Fruit fly (Drosophila melanogaster) whole organism, wandering third instar larva: ENCODE measurements around the gene CG33679.

Experiments used
- CG32264 ChIP-seq: fragments of 200-800 bp; sonication (Bioruptor generic); optimal IDR thresholded peaks from 2 replicates; lab custom pipeline; 2016; ENCODE audit warnings: missing biosample characterization, missing genetic modification characterization
- CG9705 ChIP-seq: fragments of 200-800 bp; sonication (Bioruptor generic); optimal IDR thresholded peaks from 2 replicates; lab custom pipeline; 2018; ENCODE audit warnings: missing biosample characterization, mild to moderate bottlenecking, missing genetic modification characterization
- CrebA ChIP-seq: fragments of 200-800 bp; sonication (Bioruptor generic); optimal IDR thresholded peaks from 2 replicates; lab custom pipeline; 2016; ENCODE audit warnings: missing biosample characterization, mild to moderate bottlenecking, missing genetic modification characterization, borderline replicate concordance
- Dfd ChIP-seq: fragments of >200 bp; optimal IDR thresholded peaks from 2 replicates; lab custom pipeline; 2017; ENCODE audit warnings: missing biosample characterization, missing genetic modification characterization
- Dif ChIP-seq: fragments of 200-275, 200-300 bp; sonication (Bioruptor generic); optimal IDR thresholded peaks from 2 replicates; lab custom pipeline; 2018; ENCODE audit warnings: missing biosample characterization, missing genetic modification characterization; ENCODE audit not compliant: partially characterized antibody
- GATAd ChIP-seq: sonication (Bioruptor generic); optimal IDR thresholded peaks from 2 replicates; lab custom pipeline; 2016; ENCODE audit warnings: missing biosample characterization, missing genetic modification characterization
- HLH106 ChIP-seq: fragments of 200-800 bp; optimal IDR thresholded peaks from 3 replicates; lab custom pipeline; 2019; ENCODE audit warnings: missing biosample characterization, mild to moderate bottlenecking, missing genetic modification characterization, moderate library complexity
- Hr78 ChIP-seq: fragments of >200 bp; optimal IDR thresholded peaks from 2 replicates; lab custom pipeline; 2017; ENCODE audit warnings: missing biosample characterization, missing genetic modification characterization
- Jra ChIP-seq: sonication (Bioruptor generic); optimal IDR thresholded peaks from 2 replicates; lab custom pipeline; 2016; ENCODE audit warnings: missing biosample characterization, missing genetic modification characterization
- Mio ChIP-seq: sonication (Bioruptor generic); optimal IDR thresholded peaks from 2 replicates; lab custom pipeline; 2016; ENCODE audit warnings: missing biosample characterization, missing genetic modification characterization
- Myc ChIP-seq: fragments of >200 bp; optimal IDR thresholded peaks from 2 replicates; lab custom pipeline; 2017
- Rel ChIP-seq, 2 experiments: fragments of 200-800 bp; sonication (Bioruptor generic) in 1 of 2; optimal IDR thresholded peaks; 2 replicates in 1 of 2; 3 replicates in 1 of 2; lab custom pipeline; 2016 to 2019; ENCODE audit warnings: mild to moderate bottlenecking in 2 of 2, missing biosample characterization in 2 of 2, missing genetic modification characterization in 2 of 2, moderate library complexity in 1 of 2
- Sp1 ChIP-seq: fragments of 200-800 bp; sonication (Bioruptor generic); optimal IDR thresholded peaks from 3 replicates; lab custom pipeline; 2019; ENCODE audit warnings: missing biosample characterization, mild to moderate bottlenecking, missing genetic modification characterization, moderate library complexity
- Vsx2 ChIP-seq: fragments of 200-300, 225-300 bp; sonication (Bioruptor generic); optimal IDR thresholded peaks from 2 replicates; lab custom pipeline; 2018; ENCODE audit warnings: missing biosample characterization, missing genetic modification characterization; ENCODE audit not compliant: partially characterized antibody
- br ChIP-seq: fragments of 200-800 bp; sonication (Bioruptor generic); optimal IDR thresholded peaks from 2 replicates; lab custom pipeline; 2016; ENCODE audit warnings: missing biosample characterization, missing genetic modification characterization
- brk ChIP-seq: fragments of 200-800 bp; sonication (Bioruptor generic); optimal IDR thresholded peaks from 2 replicates; lab custom pipeline; 2016; ENCODE audit warnings: missing biosample characterization, mild to moderate bottlenecking, missing genetic modification characterization
- dl ChIP-seq, 2 experiments: fragments of 175-275, 200-275 bp in 1 of 2; fragments of 200-275 bp in 1 of 2; sonication (Bioruptor generic); optimal IDR thresholded peaks; lab custom pipeline; 2018; ENCODE audit warnings: mild to moderate bottlenecking in 2 of 2, missing biosample characterization in 2 of 2, missing genetic modification characterization in 2 of 2, moderate library complexity in 2 of 2; ENCODE audit not compliant: partially characterized antibody in 2 of 2, insufficient read depth in 1 of 2
- dmrt93B ChIP-seq: fragments of 200-800 bp; sonication (Bioruptor generic); optimal IDR thresholded peaks from 2 replicates; lab custom pipeline; 2018; ENCODE audit warnings: missing biosample characterization, mild to moderate bottlenecking, missing genetic modification characterization
- dsf ChIP-seq: sonication (Bioruptor generic); optimal IDR thresholded peaks from 2 replicates; lab custom pipeline; 2016; ENCODE audit warnings: missing biosample characterization, missing genetic modification characterization, borderline replicate concordance
- ey ChIP-seq: fragments of 200-800 bp; sonication (Bioruptor generic); optimal IDR thresholded peaks from 2 replicates; lab custom pipeline; 2016; ENCODE audit warnings: missing biosample characterization, missing genetic modification characterization
- foxo ChIP-seq, 2 experiments: fragments of 200-800 bp; sonication (Bioruptor generic); optimal IDR thresholded peaks; 2 replicates in 1 of 2; 3 replicates in 1 of 2; lab custom pipeline; 2016 to 2017; ENCODE audit warnings: missing biosample characterization in 2 of 2, missing genetic modification characterization in 2 of 2
- h ChIP-seq: fragments of 200-800 bp; sonication (Bioruptor generic); optimal IDR thresholded peaks from 3 replicates; lab custom pipeline; 2016; ENCODE audit warnings: missing biosample characterization, mild to moderate bottlenecking, missing genetic modification characterization
- lola ChIP-seq: fragments of >200 bp; optimal IDR thresholded peaks from 2 replicates; lab custom pipeline; 2017; ENCODE audit warnings: missing biosample characterization, missing genetic modification characterization
- psq ChIP-seq: fragments of 200-800 bp; sonication (Bioruptor generic); optimal IDR thresholded peaks from 3 replicates; lab custom pipeline; 2017; ENCODE audit warnings: missing biosample characterization, mild to moderate bottlenecking, missing genetic modification characterization, moderate library complexity
- rgr ChIP-seq: fragments of 200-800 bp; sonication (Bioruptor generic); optimal IDR thresholded peaks from 3 replicates; lab custom pipeline; 2016; ENCODE audit warnings: missing biosample characterization, mild to moderate bottlenecking, missing genetic modification characterization
- sv ChIP-seq: fragments of 200-800 bp; sonication (Bioruptor generic); optimal IDR thresholded peaks from 3 replicates; lab custom pipeline; 2016; ENCODE audit warnings: missing biosample characterization, missing genetic modification characterization
- tai ChIP-seq: sonication (Bioruptor generic); optimal IDR thresholded peaks from 2 replicates; lab custom pipeline; 2016; ENCODE audit warnings: missing biosample characterization, missing genetic modification characterization
- usp ChIP-seq: fragments of >200 bp; optimal IDR thresholded peaks from 2 replicates; lab custom pipeline; 2017; ENCODE audit warnings: missing biosample characterization, missing genetic modification characterization

The CG33679 gene

DNA sequence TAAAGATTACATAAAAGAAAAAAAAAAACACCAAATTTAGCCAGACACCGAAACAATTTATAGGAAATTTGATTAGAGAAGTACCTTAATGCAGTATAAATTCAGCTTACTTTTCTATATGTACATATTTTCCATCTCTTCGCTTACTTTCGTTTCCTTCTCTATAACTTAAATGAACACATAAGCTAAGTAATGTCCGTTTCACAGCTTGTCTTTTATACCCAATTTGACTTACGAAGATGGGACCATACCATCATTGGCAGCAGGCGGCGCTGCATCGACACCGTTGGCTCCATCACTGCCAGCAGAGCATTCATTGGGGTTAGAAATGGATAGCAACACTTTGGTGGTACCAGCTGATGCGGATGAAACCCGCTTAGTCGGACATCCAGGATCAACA, 12.1 kb downstream of the CG33679 start, which contains the start of gene vig:
Gene vig (minus strand): TSS at position 101 of the 400 bp plus-strand sequence.
- no peak for TF ChIP-seq dmrt93B (GFP tag; lab: Kevin White, UChicago)
- TF ChIP-seq HLH106: no peak
- TF ChIP-seq foxo (GFP tag; optimal IDR thresholded peaks at IDR 0.05; lab: Kevin White, UChicago): no peak

DNA sequence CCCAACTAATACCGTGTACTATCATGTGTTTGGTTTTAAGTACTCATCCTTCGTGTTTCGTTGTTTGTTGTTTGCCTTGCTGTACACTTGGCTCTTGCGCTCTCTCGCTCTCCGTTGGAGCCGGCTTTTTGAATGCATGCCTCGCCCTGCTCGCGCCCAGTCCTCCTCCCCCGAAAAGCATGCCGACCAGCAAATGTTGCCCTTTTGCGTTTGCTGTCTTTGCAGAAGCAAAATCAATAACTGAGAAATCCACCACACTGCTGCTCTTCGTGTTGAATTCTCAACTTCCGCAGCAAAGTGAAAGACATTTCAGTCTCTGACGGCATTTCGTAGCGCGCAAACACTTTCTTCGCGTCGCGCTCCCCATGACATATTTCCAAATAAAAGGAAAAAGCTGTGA, 16.4 kb downstream of the CG33679 start, which contains the start of gene wwk:
Gene wwk (plus strand): TSS at position 312 of the 400 bp plus-strand sequence.
- TF ChIP-seq psq (no peak), tai (no peak), CG9705 (no peak), GATAd (no peak), Jra (GFP tag; lab: Kevin White, UChicago) (no peak), sv (no peak), Vsx2 (GFP tag; lab: Kevin White, UChicago) (no peak), Myc (lab: Kevin White, UChicago) (no peak), CrebA (GFP tag; lab: Kevin White, UChicago) (no peak), Hr78 (no peak), rgr (no peak), dl (GFP tag; optimal IDR thresholded peaks at IDR 0.05; lab: Kevin White, UChicago; ENCODE audit: insufficient read depth in 1 of 2, partially characterized antibody in 2 of 2) (no peak)

DNA sequence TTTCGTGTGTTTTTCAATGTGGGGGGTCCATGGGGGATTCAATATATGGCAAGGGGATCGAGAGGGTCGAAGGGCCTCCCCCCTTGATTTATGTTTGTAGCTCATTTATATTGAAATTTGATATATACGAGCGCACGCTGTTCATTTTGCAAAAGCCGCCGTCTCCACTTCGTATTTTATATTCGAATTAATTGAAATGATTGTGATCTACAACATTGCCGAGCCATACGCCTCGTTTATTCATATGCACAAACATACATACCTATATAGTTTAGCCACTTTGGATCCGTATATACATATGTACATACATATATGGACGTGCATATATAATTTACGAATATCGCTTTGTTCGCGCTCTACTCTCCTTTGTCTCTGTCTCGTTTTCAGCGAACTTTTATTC, 48.0 kb downstream of the CG33679 start:
- TF ChIP-seq usp (GFP tag; lab: Kevin White, UChicago) (no peak), Rel (GFP tag; optimal IDR thresholded peaks at IDR 0.05; lab: Kevin White, UChicago) (no peak), Rel (tag; optimal IDR thresholded peaks at IDR 0.05; lab: Kevin White, UChicago) (no peak), h (GFP tag; lab: Kevin White, UChicago) (no peak), Vsx2 (GFP tag; lab: Kevin White, UChicago) (no peak), dmrt93B (GFP tag; lab: Kevin White, UChicago) (no peak), Hr78 (no peak), Jra (GFP tag; lab: Kevin White, UChicago) (no peak), Mio (GFP tag; lab: Kevin White, UChicago) (no peak), lola (GFP tag; lab: Kevin White, UChicago) (no peak), ey (GFP tag; lab: Kevin White, UChicago) (no peak)

DNA sequence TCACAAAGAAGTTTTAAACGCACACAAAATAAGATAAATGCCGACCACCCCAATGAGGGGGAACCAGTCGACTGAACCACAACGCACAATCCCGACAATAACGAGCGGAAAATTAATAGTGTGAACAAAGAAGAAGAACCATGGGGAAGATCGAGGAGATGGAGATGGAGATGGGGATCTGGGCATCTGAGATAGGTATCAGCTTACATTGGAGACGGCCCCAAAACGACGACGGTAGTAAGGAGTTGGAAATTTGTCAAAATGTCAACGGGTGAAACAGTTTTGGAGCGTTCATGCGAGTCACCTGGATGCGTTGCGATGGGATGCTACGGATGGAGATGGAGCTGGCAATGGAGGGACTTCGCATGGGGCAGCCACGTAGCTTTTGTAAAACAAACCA, 49.1 kb downstream of the CG33679 start:
- no peak for TF ChIP-seq Sp1 (GFP tag; lab: Kevin White, UChicago)
- no peak for TF ChIP-seq dsf (GFP tag; lab: Kevin White, UChicago)
- no peak for TF ChIP-seq br (GFP tag; lab: Kevin White, UChicago)
- TF ChIP-seq CG32264 (GFP tag; lab: Kevin White, UChicago): no peak
- TF ChIP-seq HLH106: no peak
- TF ChIP-seq usp (GFP tag; lab: Kevin White, UChicago): no peak
- TF ChIP-seq brk (GFP tag; lab: Kevin White, UChicago): no peak
- no peak for TF ChIP-seq Jra (GFP tag; lab: Kevin White, UChicago)
- TF ChIP-seq Dfd (GFP tag; lab: Kevin White, UChicago): no peak
- TF ChIP-seq ey (GFP tag; lab: Kevin White, UChicago): no peak
- TF ChIP-seq Rel (GFP tag; optimal IDR thresholded peaks at IDR 0.05; lab: Kevin White, UChicago): no peak
- no peak for TF ChIP-seq Rel (tag; optimal IDR thresholded peaks at IDR 0.05; lab: Kevin White, UChicago)
- TF ChIP-seq Dif: no peak
- no peak for TF ChIP-seq GATAd
